Fruit fly (Drosophila melanogaster) whole organism, embryonic: ENCODE results near the gene Fgop2.
A peak's percentile ranks its signal among the peaks of the same experiment; 100 is the strongest.

Experiments
- Atf-2 ChIP-seq: fragments of 200-800 bp; sonication (Bioruptor generic); optimal IDR thresholded peaks from 2 replicates; lab custom pipeline; 2016; ENCODE audit warnings: missing biosample characterization, missing genetic modification characterization
- Atf6 ChIP-seq: fragments of 200-800 bp; sonication (Bioruptor generic); IDR thresholded peaks from 2 replicates; pipeline ENCODE4 v1.3.6; 2022; ENCODE audit warnings: missing biosample characterization, missing genetic modification characterization
- Awh ChIP-seq: fragments of 200-800 bp; sonication (Bioruptor generic); IDR thresholded peaks from 2 replicates; pipeline ENCODE4, ENCODE4 v1.3.6; 2022; ENCODE audit warnings: missing biosample characterization, missing genetic modification characterization
- Blimp-1 ChIP-seq: fragments of 200-800 bp; sonication (Bioruptor generic); optimal IDR thresholded peaks from 3 replicates; lab custom pipeline; 2018; ENCODE audit warnings: missing biosample characterization, missing genetic modification characterization, mild to moderate bottlenecking, moderate library complexity, missing genetic modification reagents
- CG11456 ChIP-seq: fragments of 200-800 bp; sonication (Bioruptor generic); IDR thresholded peaks from 3 replicates; pipeline ENCODE4 v1.3.6; 2022; ENCODE audit warnings: missing biosample characterization, missing genetic modification characterization
- CG11723 ChIP-seq: fragments of 200-800 bp; sonication (Bioruptor generic); optimal IDR thresholded peaks from 2 replicates; lab custom pipeline; 2017; ENCODE audit warnings: missing biosample characterization, mild to moderate bottlenecking, missing genetic modification characterization
- CG12744 ChIP-seq: fragments of 200-800 bp; sonication (Bioruptor generic); optimal IDR thresholded peaks from 2 replicates; lab custom pipeline; 2016; ENCODE audit warnings: missing biosample characterization, missing genetic modification characterization
- CG13287 ChIP-seq: fragments of 200-800 bp; sonication (Bioruptor generic); IDR thresholded peaks from 2 replicates; pipeline ENCODE4 v1.3.6; 2022; ENCODE audit warnings: missing biosample characterization, missing genetic modification characterization; ENCODE audit not compliant: partially characterized antibody
- CG13775 ChIP-seq: fragments of 200-800 bp; sonication (Bioruptor generic); optimal IDR thresholded peaks from 3 replicates; lab custom pipeline; 2017; ENCODE audit warnings: missing biosample characterization, mild to moderate bottlenecking, missing genetic modification characterization
- CG14050 ChIP-seq: fragments of 200-800 bp; sonication (Bioruptor generic); IDR thresholded peaks from 3 replicates; pipeline ENCODE4 v1.3.6; 2022; ENCODE audit warnings: missing biosample characterization, missing genetic modification characterization
- CG14441 ChIP-seq: fragments of 200-800 bp; sonication (Bioruptor generic); IDR thresholded peaks from 2 replicates; pipeline ENCODE4 v1.3.6; 2022; ENCODE audit warnings: missing biosample characterization, missing genetic modification characterization
- CG16779 ChIP-seq: fragments of 200-800 bp; sonication (Bioruptor generic); IDR thresholded peaks from 2 replicates; pipeline ENCODE4 v1.3.6; 2022; ENCODE audit warnings: missing biosample characterization, missing genetic modification characterization
- CG17186 ChIP-seq: fragments of 200-800 bp; sonication (Bioruptor generic); optimal IDR thresholded peaks from 3 replicates; lab custom pipeline; 2017; ENCODE audit warnings: missing biosample characterization, missing genetic modification reagents, missing genetic modification characterization
- CG18262 ChIP-seq: fragments of 200-800 bp; optimal IDR thresholded peaks from 3 replicates; lab custom pipeline; 2019; ENCODE audit warnings: missing biosample characterization, mild to moderate bottlenecking, missing genetic modification characterization, moderate library complexity
- CG30431 ChIP-seq: fragments of 200-800 bp; sonication (Bioruptor generic); optimal IDR thresholded peaks from 2 replicates; lab custom pipeline; 2017; ENCODE audit warnings: missing biosample characterization, missing genetic modification characterization
- CG32767 ChIP-seq: fragments of 200-800 bp; sonication (Bioruptor generic); IDR thresholded peaks from 2 replicates; pipeline ENCODE4 v1.3.6; 2022; ENCODE audit warnings: missing biosample characterization, missing genetic modification characterization
- CG34376 ChIP-seq: fragments of 200-800 bp; sonication (Bioruptor generic); optimal IDR thresholded peaks from 2 replicates; lab custom pipeline; 2018; ENCODE audit warnings: missing biosample characterization, mild to moderate bottlenecking, missing genetic modification characterization
- CG3726 ChIP-seq: fragments of 200-800 bp; sonication (Bioruptor generic); IDR thresholded peaks from 3 replicates; pipeline ENCODE4, ENCODE4 v1.3.6; 2022; ENCODE audit warnings: missing biosample characterization, missing genetic modification characterization
- CG4328 ChIP-seq: fragments of 200-800 bp; sonication (Bioruptor generic); optimal IDR thresholded peaks from 3 replicates; lab custom pipeline; 2017; ENCODE audit warnings: missing biosample characterization, missing genetic modification reagents, missing genetic modification characterization
- CG6683 ChIP-seq: fragments of 200-800 bp; sonication (Bioruptor generic); optimal IDR thresholded peaks from 2 replicates; lab custom pipeline; 2017; ENCODE audit warnings: missing biosample characterization, mild to moderate bottlenecking, missing genetic modification characterization, missing genetic modification reagents
- CG7271 ChIP-seq: fragments of 200-800 bp; sonication (Bioruptor generic); optimal IDR thresholded peaks from 2 replicates; lab custom pipeline; 2018; ENCODE audit warnings: missing biosample characterization, mild to moderate bottlenecking, missing genetic modification characterization, moderate library complexity
- CG7357 ChIP-seq: fragments of 200-800 bp; sonication (Bioruptor generic); IDR thresholded peaks from 3 replicates; pipeline ENCODE4 v1.3.6; 2022; ENCODE audit warnings: missing biosample characterization, missing genetic modification characterization
- CG7556 ChIP-seq: fragments of 200-800 bp; sonication (Bioruptor generic); optimal IDR thresholded peaks from 2 replicates; lab custom pipeline; 2017; ENCODE audit warnings: missing biosample characterization, mild to moderate bottlenecking, missing genetic modification characterization
- CG8388 ChIP-seq: fragments of 200-800 bp; sonication (Bioruptor generic); optimal IDR thresholded peaks from 2 replicates; lab custom pipeline; 2019; ENCODE audit warnings: missing biosample characterization, mild to moderate bottlenecking, missing genetic modification characterization, moderate library complexity
- CTCF ChIP-seq: fragments of 200-800 bp; sonication (Bioruptor generic); optimal IDR thresholded peaks from 2 replicates; lab custom pipeline; 2017; ENCODE audit warnings: missing biosample characterization, mild to moderate bottlenecking, missing genetic modification characterization, moderate library complexity
- CrebB ChIP-seq: fragments of 200-800 bp; sonication (Bioruptor generic); optimal IDR thresholded peaks from 3 replicates; lab custom pipeline; 2018; ENCODE audit warnings: missing biosample characterization, mild to moderate bottlenecking, missing genetic modification characterization
- Eip74EF ChIP-seq, 2 experiments: fragments of 200-800 bp in 1 of 2; fragments of >200 bp in 1 of 2; sonication (Bioruptor generic) in 1 of 2; optimal IDR thresholded peaks; 2 replicates each; lab custom pipeline; 2017 to 2019; ENCODE audit warnings: missing biosample characterization in 2 of 2, missing genetic modification characterization in 2 of 2, mild to moderate bottlenecking in 1 of 2, moderate library complexity in 1 of 2
- HLH4C ChIP-seq: fragments of 200-800 bp; sonication (Bioruptor generic); IDR thresholded peaks from 3 replicates; pipeline ENCODE4 v1.3.6; 2022; ENCODE audit warnings: missing biosample characterization, missing genetic modification characterization; ENCODE audit not compliant: partially characterized antibody
- HmgD ChIP-seq: fragments of 200-800 bp; sonication (Bioruptor generic); optimal IDR thresholded peaks from 3 replicates; lab custom pipeline; 2016; ENCODE audit warnings: missing biosample characterization, missing genetic modification characterization
- Hmx ChIP-seq: fragments of 200-800 bp; sonication (Bioruptor generic); optimal IDR thresholded peaks from 2 replicates; lab custom pipeline; 2016; ENCODE audit warnings: missing biosample characterization, missing genetic modification characterization
- Hsf ChIP-seq: fragments of 200-800 bp; sonication (Bioruptor generic); optimal IDR thresholded peaks from 3 replicates; lab custom pipeline; 2016; ENCODE audit warnings: missing biosample characterization, missing genetic modification characterization
- Meics ChIP-seq: fragments of 200-800 bp; sonication (Bioruptor generic); optimal IDR thresholded peaks from 2 replicates; lab custom pipeline; 2017; ENCODE audit warnings: missing biosample characterization, mild to moderate bottlenecking, missing genetic modification characterization
- PHDP ChIP-seq: fragments of 200-800 bp; sonication (Bioruptor generic); optimal IDR thresholded peaks from 3 replicates; lab custom pipeline; 2018; ENCODE audit warnings: missing biosample characterization, mild to moderate bottlenecking, missing genetic modification characterization, moderate library complexity
- Rfx ChIP-seq: fragments of 200-800 bp; sonication (Bioruptor generic); IDR thresholded peaks from 2 replicates; pipeline ENCODE4 v1.3.6; 2022; ENCODE audit warnings: missing biosample characterization, missing genetic modification characterization
- Sox102F ChIP-seq: fragments of 200-800 bp; sonication (Bioruptor generic); optimal IDR thresholded peaks from 2 replicates; lab custom pipeline; 2018; ENCODE audit warnings: missing biosample characterization, mild to moderate bottlenecking, missing genetic modification characterization, moderate library complexity
- Taf1 ChIP-seq: fragments of 200-800 bp; sonication (Bioruptor generic); IDR thresholded peaks from 2 replicates; pipeline ENCODE4 v1.3.6; 2022; ENCODE audit warnings: missing biosample characterization, missing genetic modification characterization
- Vsx1 ChIP-seq: fragments of 200-800 bp; sonication (Bioruptor generic); optimal IDR thresholded peaks from 2 replicates; lab custom pipeline; 2017; ENCODE audit warnings: missing biosample characterization, mild to moderate bottlenecking, missing genetic modification characterization, missing genetic modification reagents
- aop ChIP-seq: fragments of 200-800 bp; sonication (Bioruptor generic); IDR thresholded peaks from 2 replicates; pipeline ENCODE4 v1.3.6; 2022; ENCODE audit warnings: missing biosample characterization, missing genetic modification characterization
- bab2 ChIP-seq: fragments of 200-800 bp; sonication (Bioruptor generic); optimal IDR thresholded peaks from 2 replicates; lab custom pipeline; 2016; ENCODE audit warnings: missing biosample characterization, missing genetic modification characterization
- br ChIP-seq: fragments of >200 bp; optimal IDR thresholded peaks from 2 replicates; lab custom pipeline; 2017
- btn ChIP-seq: fragments of 200-800 bp; sonication (Bioruptor generic); optimal IDR thresholded peaks from 2 replicates; lab custom pipeline; 2016; ENCODE audit warnings: missing biosample characterization, missing genetic modification characterization
- chn ChIP-seq: fragments of 200-800 bp; sonication (Bioruptor generic); optimal IDR thresholded peaks from 2 replicates; lab custom pipeline; 2016; ENCODE audit warnings: missing biosample characterization, missing genetic modification characterization
- croc ChIP-seq: fragments of 200-800 bp; sonication (Bioruptor generic); conservative IDR thresholded peaks from 3 replicates; pipeline ENCODE4 v1.3.6; 2022; ENCODE audit warnings: missing biosample characterization, missing genetic modification characterization
- danr ChIP-seq: fragments of 200-800 bp; sonication (Bioruptor generic); IDR thresholded peaks from 2 replicates; pipeline ENCODE4 v1.3.6; 2022; ENCODE audit warnings: missing biosample characterization, missing genetic modification characterization
- dati ChIP-seq: fragments of 200-800 bp; sonication (Bioruptor generic); IDR thresholded peaks from 2 replicates; pipeline ENCODE4 v1.3.6; 2022; ENCODE audit warnings: missing biosample characterization, missing genetic modification characterization
- gsb ChIP-seq: fragments of 200-800 bp; sonication (Bioruptor generic); IDR thresholded peaks from 2 replicates; pipeline ENCODE4 v1.3.6; 2022; ENCODE audit warnings: missing biosample characterization, missing genetic modification characterization
- pnt ChIP-seq: fragments of 200-800 bp; sonication (Bioruptor generic); optimal IDR thresholded peaks from 3 replicates; lab custom pipeline; 2016; ENCODE audit warnings: missing biosample characterization, missing genetic modification characterization
- repo ChIP-seq: fragments of 200-800 bp; sonication (Bioruptor generic); optimal IDR thresholded peaks from 2 replicates; lab custom pipeline; 2016; ENCODE audit warnings: missing biosample characterization, missing genetic modification characterization
- schlank ChIP-seq: fragments of 200-800 bp; sonication (Bioruptor generic); optimal IDR thresholded peaks from 2 replicates; lab custom pipeline; 2018; ENCODE audit warnings: missing biosample characterization, mild to moderate bottlenecking, missing genetic modification characterization
- sens-2 ChIP-seq: fragments of 200-800 bp; sonication (Bioruptor generic); IDR thresholded peaks from 2 replicates; pipeline ENCODE4 v1.3.6; 2022; ENCODE audit warnings: missing biosample characterization, missing genetic modification characterization
- slbo ChIP-seq: fragments of 200-800 bp; sonication (Bioruptor generic); IDR thresholded peaks from 2 replicates; pipeline ENCODE4 v1.3.6; 2022; ENCODE audit warnings: missing biosample characterization, missing genetic modification characterization
- tna ChIP-seq: fragments of 200-800 bp; sonication (Bioruptor generic); IDR thresholded peaks from 2 replicates; pipeline ENCODE4 v1.3.6; 2022; ENCODE audit warnings: missing biosample characterization, missing genetic modification characterization; ENCODE audit not compliant: partially characterized antibody
- unpg ChIP-seq: fragments of 200-800 bp; sonication (Bioruptor generic); optimal IDR thresholded peaks from 3 replicates; lab custom pipeline; 2018; ENCODE audit warnings: missing biosample characterization, mild to moderate bottlenecking, missing genetic modification characterization, moderate library complexity

Fgop2 gene

dm6 chr2L:6956725-6957124 is 11.6 kb upstream of the Fgop2 start, which contains the start of the genes CG13775 and CG3430 (continued):
- TF ChIP-seq CG12744 (GFP tag; lab: Kevin White, UChicago) (no peak), CG13287 (GFP tag; lab: Robert Waterston, UW) (peak; percentile 81), CG16779 (GFP tag; lab: Robert Waterston, UW) (no peak), CG7556 (GFP tag; lab: Kevin White, UChicago) (no peak), slbo (GFP tag; lab: Robert Waterston, UW) (peak; percentile 67), br (lab: Kevin White, UChicago) (no peak), Meics (GFP tag; lab: Kevin White, UChicago) (no peak), Taf1 (GFP tag; lab: Robert Waterston, UW) (no peak), sens-2 (GFP tag; lab: Robert Waterston, UW) (no peak), CG7271 (peak; percentile 38), Awh (GFP tag; lab: Robert Waterston, UW) (no peak), croc (GFP tag; lab: Robert Waterston, UW) (no peak), repo (peak; percentile 28), CG7357 (GFP tag; lab: Robert Waterston, UW) (no peak), schlank (tag; lab: Kevin White, UChicago) (no peak), CG34376 (GFP tag; lab: Kevin White, UChicago) (peak; percentile 40), Sox102F (no peak), CG14050 (GFP tag; lab: Robert Waterston, UW) (no peak), danr (GFP tag; lab: Robert Waterston, UW) (no peak), CG4328 (GFP tag; lab: Kevin White, UChicago) (no peak), Atf6 (GFP tag; lab: Robert Waterston, UW) (no peak), btn (GFP tag; lab: Kevin White, UChicago) (no peak), chn (GFP tag; lab: Kevin White, UChicago) (no peak), tna (GFP tag; lab: Robert Waterston, UW) (0 out of 2 replicates have a peak, but pooled peaks have one; percentile 30), pnt (no peak), Atf-2 (GFP tag; lab: Kevin White, UChicago) (no peak), CTCF (GFP tag; lab: Kevin White, UChicago) (no peak), CG17186 (GFP tag; lab: Kevin White, UChicago) (no peak), CG3726 (GFP tag; lab: Robert Waterston, UW) (no peak), CG11723 (GFP tag; lab: Kevin White, UChicago) (no peak), bab2 (no peak), HmgD (peak; percentile 39), Vsx1 (GFP tag; lab: Kevin White, UChicago) (no peak), CG32767 (GFP tag; lab: Robert Waterston, UW) (no peak), Hsf (GFP tag; lab: Kevin White, UChicago) (peak; percentile 25), Rfx (GFP tag; lab: Robert Waterston, UW) (peak; percentile 67), CG14441 (no peak), unpg (GFP tag; lab: Kevin White, UChicago) (no peak), Hmx (GFP tag; lab: Kevin White, UChicago) (no peak), CG30431 (GFP tag; lab: Kevin White, UChicago) (no peak), HLH4C (GFP tag; lab: Robert Waterston, UW) (peak; percentile 63), CG6683 (GFP tag; lab: Kevin White, UChicago) (no peak), PHDP (no peak), CG11456 (GFP tag; lab: Robert Waterston, UW) (peak; percentile 58; the same call in 2 of the 3 replicates), gsb (GFP tag; lab: Robert Waterston, UW) (0 out of 2 replicates have a peak, but pooled peaks have one; percentile 14), dati (no peak), aop (GFP tag; lab: Robert Waterston, UW) (peak; percentile 94), Eip74EF (GFP tag; optimal IDR thresholded peaks at IDR 0.05; lab: Kevin White, UChicago) (no peak), CG18262 (no peak), Blimp-1 (GFP tag; lab: Kevin White, UChicago) (no peak), CrebB (tag; lab: Kevin White, UChicago) (no peak), CG8388 (GFP tag; lab: Kevin White, UChicago) (no peak), CG13775 (peak; percentile 100)
